Fruit fly (Drosophila melanogaster): Measurements from ENCODE around the gene sgg.

The sgg gene

DNA sequence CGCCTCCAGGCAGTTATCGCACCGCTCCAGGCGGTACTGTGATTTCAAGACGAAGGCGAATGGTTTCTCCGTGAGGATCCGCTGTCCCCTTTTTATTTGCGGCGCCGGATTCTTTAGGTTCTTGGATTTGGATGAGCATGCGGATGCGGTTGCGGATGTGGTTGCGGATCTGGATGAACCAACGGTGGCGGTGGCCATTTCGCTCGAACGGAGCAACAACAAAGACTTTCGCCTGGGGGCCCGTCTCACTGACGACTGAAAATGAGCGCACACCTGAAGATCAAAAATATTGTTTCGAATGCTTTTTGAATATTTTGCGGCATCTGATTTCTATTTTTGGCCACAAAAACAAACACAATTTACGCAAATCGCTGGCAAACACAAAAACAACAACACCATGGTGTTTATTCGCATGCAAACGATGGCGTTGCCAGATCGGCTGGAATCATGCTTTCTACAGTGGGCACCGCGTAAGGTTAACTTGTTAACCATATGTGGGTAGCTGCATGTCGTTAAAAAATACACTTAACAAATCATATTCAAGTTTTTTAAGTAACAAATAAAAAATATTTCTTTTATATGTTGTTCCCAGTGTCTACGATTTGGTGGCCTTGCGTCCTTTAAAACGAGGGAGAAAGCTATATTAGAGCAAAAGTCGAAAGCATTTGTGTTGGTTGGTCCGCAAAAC, 25.1 kb upstream of the sgg start, which contains the start of gene Smyd3 (continued):
- no peak for TF ChIP-seq zen2 (GFP tag; IDR thresholded peaks at IDR 0.05; ENCODE audit: partially characterized antibody)
- TF ChIP-seq CG8281 (tag; optimal IDR thresholded peaks at IDR 0.05), result peak; percentile 1
- peak; percentile 73 for TF ChIP-seq CG32772 (GFP tag; IDR thresholded peaks at IDR 0.05)
- peak; percentile 83 for TF ChIP-seq CG6689 (GFP tag; IDR thresholded peaks at IDR 0.05)

DNA sequence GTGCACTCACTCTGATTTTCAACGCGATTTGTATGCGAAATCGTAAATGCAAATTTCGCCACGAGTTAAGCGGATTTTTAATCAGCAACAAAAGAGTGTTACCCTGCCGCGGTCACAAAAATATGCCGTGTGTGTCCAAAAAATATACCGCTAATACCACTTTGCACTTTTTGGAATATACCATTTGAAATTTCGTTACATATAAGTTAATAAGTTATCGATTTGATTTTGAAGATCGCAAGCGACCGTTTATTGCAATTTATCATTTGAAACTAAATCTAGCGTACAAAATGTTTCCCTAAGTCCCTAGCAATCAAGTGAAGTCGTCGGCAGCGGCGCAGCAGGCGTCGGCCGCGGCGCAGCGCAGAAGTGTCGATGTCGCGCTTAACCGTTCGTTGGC, 23.5 kb upstream of the sgg start, which contains the start of gene eIF3g1:
Gene eIF3g1 (minus strand): TSS at position 101 of the 400 bp plus-strand sequence.
- peak; percentile 41 for TF ChIP-seq pzg (GFP tag; optimal IDR thresholded peaks at IDR 0.05)
- TF ChIP-seq gfzf (GFP tag; optimal IDR thresholded peaks at IDR 0.05), result peak; percentile 70
- TF ChIP-seq CG9797 (GFP tag; optimal IDR thresholded peaks at IDR 0.05), result peak; percentile 12
- peak; percentile 27 for TF ChIP-seq Dp (GFP tag; optimal IDR thresholded peaks at IDR 0.05)
- TF ChIP-seq MESR4 (GFP tag; optimal IDR thresholded peaks at IDR 0.05), result peak; percentile 85

DNA sequence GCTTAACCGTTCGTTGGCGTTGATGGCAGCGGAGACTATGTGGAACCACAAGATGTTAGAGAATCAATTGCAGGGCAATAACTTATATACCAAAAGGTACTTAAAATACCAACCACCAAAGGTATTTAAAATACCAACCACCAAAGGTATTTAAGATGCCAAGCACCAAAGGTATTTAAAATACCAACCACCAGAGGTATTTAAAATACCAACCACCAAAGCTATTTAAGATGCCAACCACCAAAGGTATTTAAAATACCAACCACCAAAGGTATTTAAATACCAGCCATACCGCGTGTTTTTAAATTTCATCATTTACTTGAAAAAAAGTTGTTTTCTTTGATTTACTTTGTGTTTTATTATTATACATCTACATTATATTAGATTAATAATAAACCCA, 16.3 kb upstream of the sgg start:
- TF ChIP-seq chm (GFP tag; IDR thresholded peaks at IDR 0.05), result no peak
- no peak for TF ChIP-seq ems (GFP tag; optimal IDR thresholded peaks at IDR 0.05)
- TF ChIP-seq CG3995 (GFP tag; optimal IDR thresholded peaks at IDR 0.05), result no peak
- no peak for TF ChIP-seq CG3281 (GFP tag; optimal IDR thresholded peaks at IDR 0.05)
- no peak for TF ChIP-seq run (tag; optimal IDR thresholded peaks at IDR 0.05)
- TF ChIP-seq Max (GFP tag; optimal IDR thresholded peaks at IDR 0.05), result no peak
- no peak for TF ChIP-seq CG17802 (tag; optimal IDR thresholded peaks at IDR 0.05)
- TF ChIP-seq pan (optimal IDR thresholded peaks at IDR 0.05), result no peak
- no peak for TF ChIP-seq pan (GFP tag; optimal IDR thresholded peaks at IDR 0.05 in 1 of 2, IDR thresholded peaks at IDR 0.05 in 1 of 2)
- TF ChIP-seq pzg (GFP tag; optimal IDR thresholded peaks at IDR 0.05), result peak; percentile 68
- no peak for TF ChIP-seq ap (GFP tag; IDR thresholded peaks at IDR 0.05)
- no peak for TF ChIP-seq insv (GFP tag; optimal IDR thresholded peaks at IDR 0.05)
- TF ChIP-seq CG7271 (tag; optimal IDR thresholded peaks at IDR 0.05), result no peak
- TF ChIP-seq Poxn (GFP tag; IDR thresholded peaks at IDR 0.05), result no peak
- no peak for TF ChIP-seq CG7963 (GFP tag; IDR thresholded peaks at IDR 0.05; ENCODE audit: partially characterized antibody)
- peak; percentile 49 for TF ChIP-seq Lhr (GFP tag; optimal IDR thresholded peaks at IDR 0.05)
- no peak for TF ChIP-seq disco-r (GFP tag; optimal IDR thresholded peaks at IDR 0.05)
- TF ChIP-seq gfzf (GFP tag; optimal IDR thresholded peaks at IDR 0.05), result peak; percentile 70
- no peak for TF ChIP-seq wek (GFP tag; optimal IDR thresholded peaks at IDR 0.05)
- TF ChIP-seq grn (GFP tag; optimal IDR thresholded peaks at IDR 0.05), result no peak
- TF ChIP-seq CG9797 (GFP tag; optimal IDR thresholded peaks at IDR 0.05), result peak; percentile 32
- no peak for TF ChIP-seq CG10431 (GFP tag; optimal IDR thresholded peaks at IDR 0.05)
- TF ChIP-seq NfI (GFP tag; optimal IDR thresholded peaks at IDR 0.05), result no peak
- TF ChIP-seq Fer1 (GFP tag; optimal IDR thresholded peaks at IDR 0.05), result no peak
- TF ChIP-seq BEAF-32 (GFP tag; optimal IDR thresholded peaks at IDR 0.05), result peak; percentile 5
- TF ChIP-seq CHES-1-like (GFP tag; optimal IDR thresholded peaks at IDR 0.05), result no peak
- no peak for TF ChIP-seq shn (GFP tag; optimal IDR thresholded peaks at IDR 0.05)
- TF ChIP-seq CG9932 (GFP tag; IDR thresholded peaks at IDR 0.05), result no peak
- peak; percentile 77 for TF ChIP-seq Dp (GFP tag; optimal IDR thresholded peaks at IDR 0.05)
- TF ChIP-seq tio (GFP tag; optimal IDR thresholded peaks at IDR 0.05), result no peak

DNA sequence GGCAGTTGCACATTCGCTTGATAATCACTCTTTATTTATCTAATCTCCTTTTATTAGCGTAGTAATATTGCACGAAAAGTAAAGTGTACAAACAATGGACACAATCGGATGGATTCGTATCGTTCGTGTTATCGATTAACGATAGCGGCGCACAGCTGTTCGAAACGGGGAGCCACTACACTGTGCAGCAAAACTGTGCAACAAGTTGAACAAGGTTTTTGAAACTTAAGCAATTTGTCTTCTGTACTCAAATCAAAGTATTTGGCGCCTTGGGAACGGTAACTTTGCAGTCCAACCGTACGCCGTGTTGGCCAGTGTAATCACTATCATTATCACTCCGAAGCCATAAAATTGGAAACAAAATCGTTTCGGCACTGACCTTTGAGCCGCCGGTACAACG, 14.1 kb upstream of the sgg start, which contains the start of the genes Tsp3A and Seipin:
Gene Tsp3A (minus strand): TSS at position 88 of the 400 bp plus-strand sequence.
Gene Seipin (plus strand): TSS at position 149 of the 400 bp plus-strand sequence.
- peak; percentile 77 for TF ChIP-seq Myb (GFP tag; optimal IDR thresholded peaks at IDR 0.05)
- TF ChIP-seq CG10147 (GFP tag; optimal IDR thresholded peaks at IDR 0.05), result peak; percentile 86
- no peak for TF ChIP-seq CG10565 (GFP tag; optimal IDR thresholded peaks at IDR 0.05)
- no peak for TF ChIP-seq nau (GFP tag; optimal IDR thresholded peaks at IDR 0.05)
- TF ChIP-seq YL-1 (GFP tag; optimal IDR thresholded peaks at IDR 0.05), result peak; percentile 25
- peak; percentile 85 for TF ChIP-seq sug (tag; optimal IDR thresholded peaks at IDR 0.05)
- TF ChIP-seq CG14014 (GFP tag; IDR thresholded peaks at IDR 0.05), result peak; percentile 90
- TF ChIP-seq Spps (tag; optimal IDR thresholded peaks at IDR 0.05), result no peak
- TF ChIP-seq usp (GFP tag; optimal IDR thresholded peaks at IDR 0.05), result no peak
- TF ChIP-seq sna (GFP tag; IDR thresholded peaks at IDR 0.05; ENCODE audit: partially characterized antibody), result peak; percentile 44
- peak; percentile 90 for TF ChIP-seq Fer3 (tag; optimal IDR thresholded peaks at IDR 0.05)
- peak; percentile 86 for TF ChIP-seq grn (GFP tag; optimal IDR thresholded peaks at IDR 0.05)

Data from whole organism, embryonic.